Worm (Caenorhabditis elegans) whole organism, L1 larva: ENCODE results near the gene farl-11.

Experiments
- C34B4.2 ChIP-seq: sonication (generic microtip); optimal IDR thresholded peaks from 2 replicates; lab custom pipeline; 2017; ENCODE audit warnings: mild to moderate bottlenecking, missing genetic modification characterization, missing compliant biosample characterization
- F16B12.6 ChIP-seq: fragments of 150-350 bp; optimal IDR thresholded peaks from 2 replicates; lab custom pipeline; 2014; ENCODE audit warnings: missing biosample characterization, missing genetic modification characterization
- aha-1 ChIP-seq: fragments of 150-350 bp; optimal IDR thresholded peaks from 2 replicates; lab custom pipeline; 2014; ENCODE audit warnings: missing biosample characterization, missing genetic modification characterization
- alr-1 ChIP-seq: fragments of 200-800 bp; sonication (Bioruptor generic); optimal IDR thresholded peaks from 2 replicates; lab custom pipeline; 2018; ENCODE audit warnings: borderline replicate concordance, mild to moderate bottlenecking, missing genetic modification characterization, missing compliant biosample characterization
- aly-2 ChIP-seq: fragments of 150-350 bp; optimal IDR thresholded peaks from 2 replicates; lab custom pipeline; 2014; ENCODE audit warnings: missing biosample characterization, missing genetic modification characterization
- blmp-1 ChIP-seq: fragments of 150-350 bp; optimal IDR thresholded peaks from 2 replicates; lab custom pipeline; 2014; ENCODE audit warnings: missing biosample characterization, missing genetic modification characterization
- ceh-8 ChIP-seq: fragments of 200-800 bp; sonication (Bioruptor generic); optimal IDR thresholded peaks from 2 replicates; lab custom pipeline; 2018; ENCODE audit warnings: mild to moderate bottlenecking, missing genetic modification characterization, moderate library complexity, missing compliant biosample characterization
- ceh-82 ChIP-seq, 3 experiments: fragments of 150-350 bp in 1 of 3; sonication (generic microtip) in 2 of 3; optimal IDR thresholded peaks; 2 replicates each; lab custom pipeline; 2014 to 2017; ENCODE audit warnings: missing biosample characterization in 3 of 3, missing genetic modification characterization in 3 of 3
- ceh-88 ChIP-seq: fragments of 200-800 bp; sonication (Bioruptor generic); IDR thresholded peaks from 2 replicates; pipeline ENCODE4 v1.3.6; 2022; ENCODE audit warnings: missing genetic modification characterization, missing compliant biosample characterization
- elt-2 ChIP-seq: sonication (generic microtip); optimal IDR thresholded peaks from 2 replicates; lab custom pipeline; 2016; ENCODE audit warnings: missing genetic modification characterization, mild to moderate bottlenecking, inconsistent platforms, missing compliant biosample characterization, missing genetic modification reagents
- elt-3 ChIP-seq, 6 experiments: fragments of 150-350 bp in 1 of 6; sonication (generic microtip); optimal IDR thresholded peaks; 2 replicates each; lab custom pipeline; 2017 to 2018; ENCODE audit warnings: missing biosample characterization in 6 of 6, missing genetic modification characterization in 6 of 6, inconsistent platforms in 1 of 6
- ets-5 ChIP-seq: fragments of 200-800 bp; sonication (Bioruptor generic); IDR thresholded peaks from 2 replicates; pipeline ENCODE4 v1.3.6; 2022; ENCODE audit warnings: missing genetic modification characterization, missing compliant biosample characterization
- fkh-10 ChIP-seq: sonication (generic microtip); optimal IDR thresholded peaks from 2 replicates; lab custom pipeline; 2017; ENCODE audit warnings: missing biosample characterization, missing genetic modification reagents, missing genetic modification characterization
- fkh-4 ChIP-seq: sonication (generic microtip); optimal IDR thresholded peaks from 2 replicates; lab custom pipeline; 2016; ENCODE audit warnings: missing compliant biosample characterization, missing genetic modification characterization, borderline replicate concordance
- fos-1 ChIP-seq: fragments of 150-350 bp; optimal IDR thresholded peaks from 2 replicates; lab custom pipeline; 2014; ENCODE audit warnings: missing biosample characterization, missing genetic modification characterization
- grh-1 ChIP-seq: fragments of 200-800 bp; sonication (Bioruptor generic); IDR thresholded peaks from 2 replicates; pipeline ENCODE4 v1.3.6; 2022; ENCODE audit warnings: missing genetic modification reagents, missing genetic modification characterization, missing compliant biosample characterization
- hlh-4 ChIP-seq: sonication (generic microtip); optimal IDR thresholded peaks from 2 replicates; lab custom pipeline; 2016; ENCODE audit warnings: mild to moderate bottlenecking, missing genetic modification characterization, missing compliant biosample characterization
- hpl-2 ChIP-seq: fragments of 150-350 bp; optimal IDR thresholded peaks from 2 replicates; lab custom pipeline; 2014; ENCODE audit warnings: missing biosample characterization, missing genetic modification reagents, missing genetic modification characterization
- irx-1 ChIP-seq: sonication (generic microtip); optimal IDR thresholded peaks from 2 replicates; lab custom pipeline; 2016; ENCODE audit warnings: missing genetic modification characterization, missing compliant biosample characterization
- lin-13 ChIP-seq: fragments of 150-350 bp; optimal IDR thresholded peaks from 2 replicates; lab custom pipeline; 2014; ENCODE audit warnings: missing biosample characterization, missing genetic modification reagents, missing genetic modification characterization
- lin-14 ChIP-seq: fragments of 200-800 bp; sonication (Bioruptor generic); optimal IDR thresholded peaks from 2 replicates; lab custom pipeline; 2018; ENCODE audit warnings: mild to moderate bottlenecking, missing genetic modification characterization, moderate library complexity, missing compliant biosample characterization
- lin-35 ChIP-seq, 2 experiments: fragments of 150-350 bp; optimal IDR thresholded peaks; 2 replicates each; lab custom pipeline; 2014; ENCODE audit warnings: missing biosample characterization in 2 of 2, missing genetic modification characterization in 2 of 2, missing genetic modification reagents in 2 of 2
- lin-39 ChIP-seq: fragments of 150-350 bp; optimal IDR thresholded peaks from 2 replicates; lab custom pipeline; 2014; ENCODE audit warnings: missing biosample characterization, missing genetic modification reagents, missing genetic modification characterization
- lir-3 ChIP-seq: sonication (generic microtip); optimal IDR thresholded peaks from 2 replicates; lab custom pipeline; 2016; ENCODE audit warnings: mild to moderate bottlenecking, missing genetic modification characterization, moderate library complexity, missing compliant biosample characterization; ENCODE audit not compliant: poor library complexity
- mef-2 ChIP-seq: fragments of 150-350 bp; optimal IDR thresholded peaks from 2 replicates; lab custom pipeline; 2014; ENCODE audit warnings: missing biosample characterization, missing genetic modification characterization
- nhr-11 ChIP-seq: fragments of 150-350 bp; optimal IDR thresholded peaks from 2 replicates; lab custom pipeline; 2014; ENCODE audit warnings: missing biosample characterization, missing genetic modification characterization
- nhr-28 ChIP-seq: fragments of 150-350 bp; optimal IDR thresholded peaks from 2 replicates; lab custom pipeline; 2014; ENCODE audit warnings: missing biosample characterization, missing genetic modification characterization
- nhr-71 ChIP-seq: sonication (generic microtip); optimal IDR thresholded peaks from 2 replicates; lab custom pipeline; 2016; ENCODE audit warnings: mild to moderate bottlenecking, missing genetic modification characterization, moderate library complexity, missing compliant biosample characterization
- nhr-76 ChIP-seq: sonication (generic microtip); optimal IDR thresholded peaks from 2 replicates; lab custom pipeline; 2017; ENCODE audit warnings: missing biosample characterization, missing genetic modification characterization
- nhr-77 ChIP-seq: fragments of 150-350 bp; optimal IDR thresholded peaks from 2 replicates; lab custom pipeline; 2014; ENCODE audit warnings: missing biosample characterization, missing genetic modification characterization
- nhr-85 ChIP-seq: sonication (generic microtip); peaks from one replicate; lab custom pipeline; 2016; ENCODE audit warnings: missing genetic modification characterization, inconsistent platforms, missing compliant biosample characterization
- pag-3 ChIP-seq: sonication (generic microtip); optimal IDR thresholded peaks from 2 replicates; lab custom pipeline; 2017; ENCODE audit warnings: missing genetic modification characterization, mild to moderate bottlenecking, missing compliant biosample characterization, antibody characterized with exemption, borderline replicate concordance; ENCODE audit not compliant: insufficient read depth
- pax-3 ChIP-seq: fragments of 200-800 bp; sonication (Bioruptor generic); optimal IDR thresholded peaks from 2 replicates; lab custom pipeline; 2018; ENCODE audit warnings: mild to moderate bottlenecking, missing genetic modification characterization, moderate library complexity, missing compliant biosample characterization
- pqm-1 ChIP-seq: sonication (generic microtip); optimal IDR thresholded peaks from 3 replicates; lab custom pipeline; 2017; ENCODE audit warnings: missing biosample characterization, missing genetic modification characterization
- rnt-1 ChIP-seq: sonication (generic microtip); optimal IDR thresholded peaks from 2 replicates; lab custom pipeline; 2016; ENCODE audit warnings: mild to moderate bottlenecking, missing genetic modification characterization, moderate library complexity, missing compliant biosample characterization
- skn-1 ChIP-seq: fragments of 150-350 bp; optimal IDR thresholded peaks from 2 replicates; lab custom pipeline; 2014; ENCODE audit warnings: missing biosample characterization, missing genetic modification characterization
- snpc-4 ChIP-seq: fragments of 150-350 bp; optimal IDR thresholded peaks from 2 replicates; lab custom pipeline; 2014; ENCODE audit warnings: missing biosample characterization, missing genetic modification characterization
- sptf-1 ChIP-seq: fragments of 150-350 bp; optimal IDR thresholded peaks from 2 replicates; lab custom pipeline; 2014; ENCODE audit warnings: missing biosample characterization, missing genetic modification characterization
- sup-37 ChIP-seq: fragments of 200-800 bp; sonication (Bioruptor generic); optimal IDR thresholded peaks from 2 replicates; lab custom pipeline; 2018; ENCODE audit warnings: mild to moderate bottlenecking, missing genetic modification characterization, missing compliant biosample characterization
- unc-130 ChIP-seq: fragments of 150-350 bp; optimal IDR thresholded peaks from 2 replicates; lab custom pipeline; 2017; ENCODE audit warnings: missing biosample characterization, missing genetic modification characterization, inconsistent platforms
- unc-86 ChIP-seq: sonication (generic microtip); optimal IDR thresholded peaks from 2 replicates; lab custom pipeline; 2016; ENCODE audit warnings: missing genetic modification characterization, missing compliant biosample characterization
- zag-1 ChIP-seq: fragments of 150-350 bp; optimal IDR thresholded peaks from 2 replicates; lab custom pipeline; 2014; ENCODE audit warnings: missing biosample characterization, missing genetic modification characterization
- zip-4 ChIP-seq: fragments of 200-800 bp; sonication (Bioruptor generic); optimal IDR thresholded peaks from 2 replicates; lab custom pipeline; 2018; ENCODE audit warnings: mild to moderate bottlenecking, missing genetic modification characterization, moderate library complexity, missing compliant biosample characterization
- ztf-4 ChIP-seq: fragments of 150-350 bp; optimal IDR thresholded peaks from 2 replicates; lab custom pipeline; 2014; ENCODE audit warnings: missing biosample characterization, missing genetic modification characterization

Gene farl-11

DNA sequence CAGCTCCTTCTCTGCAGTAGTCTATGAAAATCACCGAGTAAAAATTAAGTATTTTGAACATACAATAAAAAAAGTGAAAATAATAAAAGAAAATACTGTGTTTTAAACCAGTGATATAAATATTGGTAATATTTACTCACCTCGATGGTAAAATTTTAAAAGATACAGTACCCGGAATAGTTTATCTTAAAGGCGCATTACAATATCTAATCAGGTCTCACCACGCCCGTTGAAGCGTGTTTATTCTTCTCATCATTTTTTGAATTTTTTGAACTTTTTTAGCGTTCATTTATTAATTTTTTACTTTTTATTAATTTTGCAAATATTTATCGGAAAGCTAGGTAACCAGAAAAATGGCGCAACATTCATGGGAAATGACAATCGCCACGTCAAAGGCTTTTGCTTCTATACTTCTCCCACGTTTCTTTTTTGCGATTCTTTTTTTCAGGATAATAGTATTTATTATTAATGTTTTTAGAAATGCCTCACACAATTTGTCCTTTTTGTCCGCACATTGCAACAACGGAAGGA, 17.0 kb upstream of the farl-11 start, which contains the start of gene F10E7.2:
TSS of gene F10E7.2 (plus strand) at position 481 of the 531 bp plus-strand sequence.
- no peak for TF ChIP-seq nhr-77 (tag; lab: Kevin White, UChicago)
- no peak for TF ChIP-seq elt-2 (tag; lab: Kevin White, UChicago)
- TF ChIP-seq snpc-4 (tag; lab: Kevin White, UChicago), result no peak
- no peak for TF ChIP-seq nhr-76
- TF ChIP-seq lin-13, result no peak
- TF ChIP-seq lin-39 (tag; lab: Kevin White, UChicago), result no peak
- TF ChIP-seq ceh-82 (tag; optimal IDR thresholded peaks at IDR 0.05; lab: Kevin White, UChicago), result no peak
- TF ChIP-seq elt-3 (tag; optimal IDR thresholded peaks at IDR 0.05; lab: Kevin White, UChicago), result no peak
- no peak for TF ChIP-seq pax-3 (tag; lab: Kevin White, UChicago)
- TF ChIP-seq C34B4.2 (tag; lab: Kevin White, UChicago), result no peak
- TF ChIP-seq ceh-8 (GFP tag; lab: Kevin White, UChicago), result no peak
- TF ChIP-seq zip-4, result no peak
- TF ChIP-seq sup-37 (GFP tag; lab: Kevin White, UChicago), result no peak
- TF ChIP-seq hpl-2, result no peak
- no peak for TF ChIP-seq aha-1

DNA sequence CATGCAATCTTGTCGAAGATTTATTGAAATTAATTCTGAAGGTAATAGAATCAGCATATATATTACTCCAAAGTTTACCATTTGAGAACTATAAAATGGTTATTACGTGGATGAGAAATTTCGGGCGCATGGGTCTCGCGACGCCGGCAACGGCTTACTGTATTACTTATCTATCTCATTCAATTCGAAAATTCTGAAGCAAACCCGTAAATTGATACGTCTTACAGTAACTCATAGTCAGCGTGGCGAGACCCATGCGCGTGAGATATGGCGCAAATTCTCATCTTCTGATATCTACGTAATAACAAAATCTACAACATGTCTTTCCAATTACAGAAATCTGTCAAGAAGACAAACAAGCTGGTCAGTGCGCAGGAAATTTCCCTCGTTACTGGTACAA, 14.7 kb upstream of the farl-11 start:
- no peak for TF ChIP-seq skn-1 (tag; lab: Kevin White, UChicago)
- TF ChIP-seq lir-3 (tag; lab: Kevin White, UChicago), result no peak
- TF ChIP-seq lin-35 (GFP tag; optimal IDR thresholded peaks at IDR 0.05; lab: Kevin White, UChicago), result no peak
- TF ChIP-seq snpc-4 (tag; lab: Kevin White, UChicago), result no peak
- TF ChIP-seq blmp-1 (tag; lab: Kevin White, UChicago), result no peak
- no peak for TF ChIP-seq ets-5 (GFP tag; lab: Robert Waterston, UW)
- TF ChIP-seq ceh-88 (GFP tag; lab: Robert Waterston, UW), result no peak
- TF ChIP-seq grh-1, result no peak
- TF ChIP-seq rnt-1, result no peak
- TF ChIP-seq sup-37 (GFP tag; lab: Kevin White, UChicago), result no peak
- TF ChIP-seq lin-14 (GFP tag; lab: Kevin White, UChicago), result no peak
- no peak for TF ChIP-seq ztf-4 (tag; lab: Kevin White, UChicago)

DNA sequence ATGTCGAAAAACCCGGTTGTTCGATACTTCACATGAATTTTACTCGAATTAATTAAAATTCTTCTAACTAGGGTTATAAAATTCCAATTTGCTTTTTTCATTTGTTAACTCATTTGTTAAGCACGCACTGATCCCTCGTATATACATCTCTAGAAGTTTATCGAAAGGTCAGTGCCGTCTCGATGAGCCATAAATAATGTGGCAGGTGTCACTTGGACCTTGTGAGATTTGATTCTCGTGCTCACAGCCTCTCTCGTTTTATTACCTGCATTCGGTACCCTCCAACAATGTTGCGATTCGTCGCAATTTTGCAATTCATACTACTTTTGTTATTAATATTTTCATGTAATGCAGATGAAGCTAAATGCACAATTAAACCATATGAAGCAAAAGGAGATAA, 11.5 kb upstream of the farl-11 start, which contains the start of gene spon-1:
TSS of gene spon-1 (plus strand) at position 208 of the 400 bp plus-strand sequence.
- no peak for TF ChIP-seq alr-1 (tag; lab: Kevin White, UChicago)
- TF ChIP-seq unc-130 (tag; lab: Kevin White, UChicago), result no peak
- no peak for TF ChIP-seq elt-3 (tag; optimal IDR thresholded peaks at IDR 0.05; lab: Kevin White, UChicago)
- no peak for TF ChIP-seq nhr-11 (tag; lab: Kevin White, UChicago)
- TF ChIP-seq zag-1 (tag; lab: Kevin White, UChicago), result no peak
- no peak for TF ChIP-seq nhr-71 (tag; lab: Kevin White, UChicago)
- TF ChIP-seq zip-4, result no peak
- TF ChIP-seq irx-1 (tag; lab: Kevin White, UChicago), result no peak
- TF ChIP-seq unc-86, result no peak
- TF ChIP-seq nhr-28, result no peak
- TF ChIP-seq aly-2 (tag; lab: Kevin White, UChicago), result no peak
- TF ChIP-seq F16B12.6 (tag; lab: Kevin White, UChicago), result no peak
- no peak for TF ChIP-seq fkh-4 (tag; lab: Kevin White, UChicago)
- TF ChIP-seq C34B4.2 (tag; lab: Kevin White, UChicago), result no peak
- TF ChIP-seq pag-3, result no peak

DNA sequence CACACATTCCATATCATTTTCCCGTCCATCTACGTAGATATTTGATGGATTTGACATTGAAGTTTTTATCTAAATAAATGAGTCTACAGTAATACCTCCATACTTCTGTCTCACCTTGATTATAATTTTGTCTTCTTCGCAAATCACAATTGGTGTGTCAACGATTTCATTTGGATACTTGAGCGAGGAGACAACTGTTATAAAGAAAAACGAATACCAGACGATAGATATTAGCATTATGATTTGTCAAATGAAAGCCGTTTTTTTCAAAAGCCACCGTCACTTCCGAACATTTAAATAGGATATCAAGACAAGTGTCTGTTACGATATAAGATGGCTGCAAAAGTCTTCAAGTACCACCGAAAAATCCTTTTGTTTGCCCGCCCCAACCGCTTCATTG, 10.8 kb upstream of the farl-11 start, which contains the start of gene cutl-5:
TSS of gene cutl-5 (minus strand) at position 269 of the 400 bp plus-strand sequence.
- no peak for TF ChIP-seq pax-3 (tag; lab: Kevin White, UChicago)
- TF ChIP-seq hlh-4 (tag; lab: Kevin White, UChicago), result no peak
- no peak for TF ChIP-seq sptf-1 (tag; lab: Kevin White, UChicago)
- no peak for TF ChIP-seq nhr-85 (tag; lab: Kevin White, UChicago)
- TF ChIP-seq nhr-76, result no peak
- TF ChIP-seq fkh-4 (tag; lab: Kevin White, UChicago), result no peak
- TF ChIP-seq pqm-1 (tag; lab: Kevin White, UChicago), result no peak
- TF ChIP-seq mef-2 (tag; lab: Kevin White, UChicago), result no peak
- no peak for TF ChIP-seq elt-3 (tag; optimal IDR thresholded peaks at IDR 0.05; lab: Kevin White, UChicago)
- TF ChIP-seq fos-1 (tag; lab: Kevin White, UChicago), result no peak
- TF ChIP-seq fkh-10 (GFP tag; lab: Kevin White, UChicago), result no peak
